Worm (Caenorhabditis elegans) whole organism, L2 larva: ENCODE results near the gene aps-2.

Source experiments
- nhr-12 ChIP-seq: fragments of 150-350 bp; optimal IDR thresholded peaks from 2 replicates; lab custom pipeline; 2014; ENCODE audit warnings: missing biosample characterization, missing genetic modification characterization
- nhr-6 ChIP-seq: fragments of 150-350 bp; optimal IDR thresholded peaks from 2 replicates; lab custom pipeline; 2014; ENCODE audit warnings: missing biosample characterization, missing genetic modification characterization

DNA sequence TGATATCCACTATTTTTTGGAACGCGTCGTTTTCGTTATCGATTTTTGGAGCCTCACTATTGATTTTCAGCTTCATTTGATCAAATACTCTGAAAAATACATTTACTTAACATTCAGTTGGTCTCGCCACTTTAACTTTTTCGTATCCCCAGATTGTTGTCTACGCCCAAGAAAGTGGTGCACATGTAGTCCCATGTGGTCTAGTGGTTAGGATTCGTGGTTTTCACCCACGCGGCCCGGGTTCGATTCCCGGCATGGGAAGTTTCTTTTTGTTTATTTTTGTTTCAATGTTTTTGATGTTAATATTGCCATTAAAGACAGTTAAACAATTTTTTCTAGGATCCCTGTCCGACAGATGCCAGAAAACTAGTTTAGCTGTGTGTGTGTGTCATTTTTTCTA lies 14.0 kb upstream of the aps-2 start:
- TF ChIP-seq nhr-12 (tag; lab: Kevin White, UChicago) (no peak), nhr-6 (tag; lab: Kevin White, UChicago) (no peak)
